Worm (Caenorhabditis elegans): Measurements from ENCODE around the gene abu-15.

DNA sequence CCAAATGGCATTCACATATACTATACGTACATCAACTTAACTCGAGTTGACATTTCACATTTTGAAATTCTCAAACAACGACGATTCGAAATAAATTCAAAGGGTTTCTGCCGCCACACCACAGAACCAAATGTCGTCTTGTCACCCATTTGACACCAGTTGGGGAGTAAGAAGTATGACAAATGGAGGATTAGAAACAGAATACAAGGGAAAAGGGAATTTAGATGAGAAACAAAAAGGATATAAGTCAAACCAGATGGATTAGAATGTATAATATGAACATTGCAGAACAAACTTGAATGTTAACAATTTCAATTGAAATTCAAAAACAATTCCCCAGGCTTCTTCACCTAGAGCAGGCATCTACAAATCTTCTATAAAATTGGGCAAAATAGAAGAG is 43.3 kb downstream of the abu-15 start:
- TF ChIP-seq skn-1 (tag; optimal IDR thresholded peaks at IDR 0.05): no peak
- TF ChIP-seq nhr-85 (tag): no peak
- TF ChIP-seq ztf-4 (tag; optimal IDR thresholded peaks at IDR 0.05): no peak
- no peak for TF ChIP-seq pqm-1 (tag; optimal IDR thresholded peaks at IDR 0.05)
- no peak for TF ChIP-seq ceh-82 (tag; optimal IDR thresholded peaks at IDR 0.05)
- TF ChIP-seq nhr-84 (tag; optimal IDR thresholded peaks at IDR 0.05): no peak
- no peak for TF ChIP-seq nhr-11 (tag; optimal IDR thresholded peaks at IDR 0.05)
- no peak for TF ChIP-seq nhr-71 (tag; optimal IDR thresholded peaks at IDR 0.05)
- no peak for TF ChIP-seq lin-13 (GFP tag; optimal IDR thresholded peaks at IDR 0.05)
